Worm (Caenorhabditis elegans): ENCODE data around the gene plpp-1.1.

plpp-1.1 gene

DNA sequence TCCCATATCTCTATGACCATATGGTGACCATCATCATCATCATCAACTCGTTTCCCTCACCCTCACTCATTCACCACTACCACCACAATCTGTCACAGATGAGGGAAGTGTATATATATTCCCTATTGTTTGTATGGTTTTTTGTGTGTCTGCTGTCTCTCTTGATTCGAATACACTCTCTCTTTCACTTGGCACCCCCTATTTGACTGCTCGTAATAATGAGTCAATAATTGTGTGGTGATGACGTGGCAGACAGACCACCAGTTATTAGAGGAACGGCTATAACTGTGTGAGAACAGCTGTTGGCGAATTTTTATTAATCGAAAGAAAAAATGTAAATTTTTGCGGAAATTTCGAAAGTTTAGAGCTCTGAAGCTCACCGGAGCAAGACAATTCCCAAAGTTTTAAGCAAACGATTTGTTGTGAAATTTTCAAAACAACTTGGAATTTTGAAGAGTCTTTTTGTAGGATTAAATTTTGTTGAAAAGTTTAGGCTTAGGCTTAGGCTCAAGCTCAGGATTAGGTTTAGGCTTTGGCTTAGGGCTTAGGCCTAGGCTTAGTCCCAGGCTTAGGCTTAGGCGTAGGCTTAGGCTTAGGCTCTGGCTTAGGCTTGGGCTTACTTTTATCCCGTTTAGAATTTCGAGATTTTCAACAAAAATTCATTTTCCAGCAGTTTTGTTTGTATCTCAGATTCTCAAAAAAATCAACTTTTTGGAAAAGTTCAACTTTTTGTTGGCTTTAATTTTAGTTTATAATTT lies 29.8 kb upstream of the plpp-1.1 start:
- TF ChIP-seq dao-5 (tag; optimal IDR thresholded peaks at IDR 0.05) (no peak), W03F9.2 (tag; optimal IDR thresholded peaks at IDR 0.05) (no peak), him-1 (tag; optimal IDR thresholded peaks at IDR 0.05) (no peak)

DNA sequence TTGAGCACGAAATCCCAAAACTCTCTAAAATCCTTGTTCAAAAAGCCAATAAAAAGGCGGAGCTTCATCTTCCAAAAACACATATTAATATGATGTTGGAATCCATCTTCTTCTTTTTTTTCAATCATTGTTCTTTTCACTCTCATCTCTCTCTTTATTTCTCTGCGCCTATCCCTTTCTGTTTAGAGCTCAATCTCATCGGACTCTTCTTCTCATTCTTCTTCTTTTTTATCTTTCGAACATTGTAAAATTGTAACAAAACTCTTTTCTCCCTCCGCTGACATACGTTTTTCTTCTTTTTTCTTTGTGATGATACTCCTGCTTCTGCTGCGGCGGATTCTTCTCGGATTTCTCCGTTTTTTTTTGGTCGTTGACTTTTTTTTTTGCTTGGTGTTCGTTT lies 29.0 kb upstream of the plpp-1.1 start:
- TF ChIP-seq W03F9.2 (tag; optimal IDR thresholded peaks at IDR 0.05) (no peak), dao-5 (tag; optimal IDR thresholded peaks at IDR 0.05) (no peak), him-1 (tag; optimal IDR thresholded peaks at IDR 0.05) (no peak)

DNA sequence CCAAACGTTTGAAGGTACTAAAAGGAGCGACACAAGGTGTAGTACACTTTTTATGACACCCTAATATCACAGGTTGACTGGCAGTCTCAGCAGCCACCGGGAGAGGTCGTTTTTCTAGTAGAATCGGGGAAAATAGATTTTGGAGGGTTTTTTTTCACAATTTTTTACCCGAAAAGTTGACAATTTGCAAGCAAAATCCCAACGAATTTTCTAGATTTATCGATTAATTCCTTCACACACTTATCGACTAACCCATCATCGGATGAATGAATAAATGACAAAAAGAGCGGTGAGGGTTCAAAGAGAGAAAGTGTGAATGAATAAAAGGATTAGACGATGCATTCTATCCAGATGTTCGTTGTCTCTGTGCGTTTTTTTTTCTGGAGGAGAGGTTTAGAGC lies 28.1 kb upstream of the plpp-1.1 start:
- TF ChIP-seq dao-5 (tag; optimal IDR thresholded peaks at IDR 0.05) = no peak
- TF ChIP-seq him-1 (tag; optimal IDR thresholded peaks at IDR 0.05) = no peak
- TF ChIP-seq W03F9.2 (tag; optimal IDR thresholded peaks at IDR 0.05) = no peak

DNA sequence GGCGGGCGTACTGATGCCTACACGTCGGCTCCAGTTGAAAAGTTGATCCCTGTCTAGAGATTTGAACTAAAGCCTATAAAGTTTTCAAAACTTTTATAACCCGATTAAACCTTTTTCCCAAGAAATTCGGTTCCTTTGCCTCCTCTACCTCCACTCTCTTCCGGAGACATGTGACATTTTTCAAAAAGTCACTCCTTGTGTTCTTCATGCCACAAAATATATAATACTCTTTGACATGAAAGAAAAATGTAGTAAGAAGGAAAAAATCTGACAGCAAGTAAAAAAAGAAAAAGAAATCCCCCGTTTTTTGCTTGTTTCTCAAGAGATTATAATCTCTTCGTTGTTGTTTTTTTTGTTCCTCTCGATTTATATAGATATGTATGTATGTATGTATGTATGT lies 27.0 kb upstream of the plpp-1.1 start:
- TF ChIP-seq W03F9.2 (tag; optimal IDR thresholded peaks at IDR 0.05) (no peak), him-1 (tag; optimal IDR thresholded peaks at IDR 0.05) (no peak), dao-5 (tag; optimal IDR thresholded peaks at IDR 0.05) (no peak)

DNA sequence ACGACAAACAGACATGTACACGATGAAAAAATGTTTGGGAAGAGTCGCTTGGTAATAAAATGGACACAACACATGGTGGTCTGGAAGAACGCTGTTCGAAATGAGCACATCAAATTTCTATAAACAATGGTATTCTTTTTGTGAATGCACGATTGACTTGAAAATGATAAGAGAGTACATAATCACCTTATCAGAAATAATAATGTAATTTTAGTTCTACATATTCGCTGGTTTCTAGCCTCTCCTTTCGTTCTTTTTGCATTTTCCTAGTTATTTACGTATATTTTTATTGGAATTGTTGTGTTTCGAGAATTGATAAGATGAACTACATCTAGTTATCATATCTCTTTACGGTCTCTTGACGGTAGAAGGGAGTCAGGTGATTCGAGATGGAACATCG lies 26.2 kb upstream of the plpp-1.1 start:
- TF ChIP-seq dao-5 (tag; optimal IDR thresholded peaks at IDR 0.05) = no peak
- TF ChIP-seq him-1 (tag; optimal IDR thresholded peaks at IDR 0.05) = no peak
- no peak for TF ChIP-seq W03F9.2 (tag; optimal IDR thresholded peaks at IDR 0.05)

DNA sequence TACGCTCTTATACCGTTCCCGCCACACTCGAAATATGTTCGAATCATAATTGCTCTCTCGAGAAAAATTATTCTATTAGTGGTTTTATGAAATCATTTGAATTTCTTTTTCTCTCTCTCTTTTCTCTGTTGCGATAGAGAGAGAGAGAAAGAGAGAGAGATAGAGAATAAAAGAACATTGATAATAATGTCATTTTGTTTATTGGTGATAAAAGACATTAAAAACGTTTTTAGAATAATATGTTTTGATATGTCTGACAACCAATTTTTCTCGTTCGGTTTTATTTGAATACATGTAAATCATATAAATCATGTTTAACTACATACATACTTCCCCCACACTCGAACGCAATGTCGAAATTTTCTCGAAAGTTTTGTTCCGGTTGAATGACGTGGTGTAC lies 25.2 kb upstream of the plpp-1.1 start:
- TF ChIP-seq him-1 (tag; optimal IDR thresholded peaks at IDR 0.05) = no peak
- no peak for TF ChIP-seq W03F9.2 (tag; optimal IDR thresholded peaks at IDR 0.05)
- no peak for TF ChIP-seq dao-5 (tag; optimal IDR thresholded peaks at IDR 0.05)

DNA sequence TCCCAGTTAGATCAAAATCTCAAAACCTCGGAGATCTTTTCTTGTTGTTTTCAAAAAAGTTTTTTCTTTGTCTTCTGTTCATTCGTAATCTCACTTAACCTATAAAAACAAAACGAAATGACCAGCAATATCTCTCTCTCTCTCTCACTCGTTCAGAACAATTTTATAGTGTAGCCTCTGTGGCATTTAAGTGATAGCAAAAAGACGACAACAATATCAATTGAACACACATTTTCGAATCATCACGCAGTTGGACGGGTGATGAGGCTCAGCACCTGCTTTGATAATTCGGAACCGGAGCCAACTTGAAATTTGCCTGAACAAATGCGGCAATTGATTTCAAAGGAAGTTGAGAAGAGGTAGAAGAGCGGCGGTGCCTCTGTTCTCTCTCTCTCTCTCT lies 24.6 kb upstream of the plpp-1.1 start:
- TF ChIP-seq W03F9.2 (tag; optimal IDR thresholded peaks at IDR 0.05) (no peak), dao-5 (tag; optimal IDR thresholded peaks at IDR 0.05) (no peak), him-1 (tag; optimal IDR thresholded peaks at IDR 0.05) (no peak)

DNA sequence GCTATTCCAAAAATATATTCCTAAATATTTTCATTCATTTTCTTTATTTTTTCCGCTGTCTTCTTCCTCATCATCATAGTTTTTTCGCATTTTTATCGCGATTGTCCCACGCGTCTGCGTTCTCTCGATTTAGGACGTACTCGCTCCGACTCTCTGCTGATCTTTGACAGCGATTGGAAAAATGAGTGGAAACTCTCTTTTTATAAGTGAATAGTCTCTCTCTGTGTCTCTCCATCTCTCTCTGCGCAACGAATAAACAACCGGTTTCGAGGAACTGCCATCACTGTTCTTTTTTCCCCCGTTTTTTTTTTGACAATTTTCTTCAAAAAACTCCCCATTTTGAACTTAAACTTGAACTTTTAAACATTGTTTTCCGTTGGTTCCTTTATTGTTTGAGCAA lies 23.6 kb upstream of the plpp-1.1 start:
- TF ChIP-seq W03F9.2 (tag; optimal IDR thresholded peaks at IDR 0.05) (no peak), him-1 (tag; optimal IDR thresholded peaks at IDR 0.05) (no peak), dao-5 (tag; optimal IDR thresholded peaks at IDR 0.05) (no peak)

DNA sequence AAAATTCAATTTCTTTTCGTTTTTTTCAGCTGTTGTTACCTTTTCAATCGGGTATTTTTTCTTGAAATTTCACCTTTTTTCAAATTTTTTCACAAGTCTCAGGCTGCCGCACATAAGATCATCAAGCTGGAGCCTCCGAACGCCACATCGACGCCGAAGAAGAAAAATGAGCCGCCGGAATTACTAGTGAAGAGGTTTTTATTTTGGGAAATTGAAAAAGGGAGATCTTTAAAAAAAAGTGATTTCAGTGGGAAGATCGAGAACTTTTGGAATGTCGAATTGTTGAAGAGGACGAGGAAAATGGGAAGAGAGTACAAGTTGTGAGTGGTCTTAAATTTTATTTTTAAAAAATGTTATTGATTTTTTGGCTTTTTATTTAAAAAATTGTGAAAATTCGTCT lies 22.3 kb upstream of the plpp-1.1 start, which contains the start of gene sea-2:
Gene sea-2, plus strand, starts transcription at position 301 of the 400 bp plus-strand sequence.
- TF ChIP-seq W03F9.2 (tag; optimal IDR thresholded peaks at IDR 0.05) = no peak
- TF ChIP-seq dao-5 (tag; optimal IDR thresholded peaks at IDR 0.05) = no peak
- no peak for TF ChIP-seq him-1 (tag; optimal IDR thresholded peaks at IDR 0.05)

DNA sequence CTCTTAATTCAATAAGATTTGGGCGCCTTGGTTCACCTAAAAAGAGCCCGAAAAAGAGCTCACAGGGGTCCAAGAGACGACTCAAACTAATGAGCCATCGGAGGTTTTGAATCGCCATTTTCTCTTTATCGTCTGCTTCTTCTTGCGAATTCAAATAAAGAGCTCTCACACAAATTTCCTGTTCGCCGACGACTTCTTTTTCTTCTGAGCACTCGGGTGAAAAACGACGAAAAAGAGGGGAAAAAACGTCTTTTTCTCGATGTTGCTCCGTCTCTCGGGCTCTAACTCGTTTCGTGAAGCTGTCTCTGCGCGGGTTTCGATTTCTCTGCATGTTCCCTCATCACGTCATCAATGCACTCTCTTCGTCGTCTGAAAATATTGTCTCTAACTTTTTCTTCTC lies 20.7 kb upstream of the plpp-1.1 start:
- TF ChIP-seq W03F9.2 (tag; optimal IDR thresholded peaks at IDR 0.05) = no peak
- TF ChIP-seq him-1 (tag; optimal IDR thresholded peaks at IDR 0.05) = peak; percentile 10

DNA sequence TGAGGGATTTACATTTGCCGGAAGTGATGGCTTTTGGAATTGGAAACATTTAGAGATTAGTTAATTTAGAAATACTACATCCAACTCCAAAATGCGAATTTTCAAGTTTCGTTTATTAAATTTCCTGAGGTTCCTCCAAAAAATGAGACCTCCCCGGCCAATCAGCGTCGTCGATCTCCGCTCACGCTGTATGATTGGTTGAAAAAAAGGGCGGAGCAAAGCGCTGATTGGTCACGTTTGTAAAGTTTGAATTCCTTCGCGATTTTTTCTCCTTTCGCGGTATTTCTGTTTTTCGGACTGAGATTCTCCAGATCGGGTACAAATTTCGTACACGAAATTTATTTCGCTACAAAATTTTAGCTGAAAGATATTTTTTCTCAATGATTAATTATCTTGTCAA lies 19.6 kb upstream of the plpp-1.1 start:
- TF ChIP-seq him-1 (tag; optimal IDR thresholded peaks at IDR 0.05) (no peak), W03F9.2 (tag; optimal IDR thresholded peaks at IDR 0.05) (no peak), dao-5 (tag; optimal IDR thresholded peaks at IDR 0.05) (no peak)

DNA sequence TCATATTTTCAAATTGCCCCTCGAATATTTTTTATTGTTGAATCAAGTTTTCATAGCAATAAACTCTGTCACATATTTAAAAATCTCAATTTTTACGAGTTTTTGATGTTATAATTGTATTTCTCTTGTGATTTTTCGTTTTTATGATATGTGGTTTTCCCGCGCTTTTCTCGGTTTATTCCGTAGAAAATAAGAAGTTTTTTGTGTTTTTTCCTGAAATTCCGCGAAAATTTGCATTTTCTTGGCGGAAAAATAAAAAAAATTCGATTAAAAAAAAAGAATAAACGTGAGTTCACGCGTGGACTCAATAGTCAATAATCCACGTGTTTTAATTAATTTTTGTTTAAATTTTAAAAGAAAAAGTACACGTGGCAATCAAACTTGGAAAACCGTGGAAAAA lies 8.2 kb upstream of the plpp-1.1 start:
- TF ChIP-seq dao-5 (tag; optimal IDR thresholded peaks at IDR 0.05) (no peak), him-1 (tag; optimal IDR thresholded peaks at IDR 0.05) (no peak), W03F9.2 (tag; optimal IDR thresholded peaks at IDR 0.05) (no peak)

DNA sequence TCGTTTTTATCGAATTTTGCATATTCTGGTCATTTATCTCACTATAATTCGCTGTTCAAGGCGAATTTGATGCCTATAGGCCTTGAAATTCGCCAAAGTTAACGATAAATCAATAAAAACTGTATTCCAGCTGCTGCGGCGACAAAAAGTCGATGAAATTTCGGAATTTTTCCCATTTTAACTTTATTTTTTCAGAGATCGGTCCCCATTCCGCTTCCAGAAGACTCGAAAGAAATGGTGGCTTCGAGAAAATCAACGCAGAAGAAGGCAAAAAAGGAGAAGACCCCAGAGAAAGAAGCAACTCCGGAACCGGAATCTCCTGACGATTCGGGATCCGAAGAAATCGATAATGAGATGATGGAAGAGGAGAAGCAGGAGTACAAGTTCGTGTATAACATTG lies 7.3 kb upstream of the plpp-1.1 start:
- no peak for TF ChIP-seq dao-5 (tag; optimal IDR thresholded peaks at IDR 0.05)
- TF ChIP-seq W03F9.2 (tag; optimal IDR thresholded peaks at IDR 0.05) = no peak
- no peak for TF ChIP-seq him-1 (tag; optimal IDR thresholded peaks at IDR 0.05)

DNA sequence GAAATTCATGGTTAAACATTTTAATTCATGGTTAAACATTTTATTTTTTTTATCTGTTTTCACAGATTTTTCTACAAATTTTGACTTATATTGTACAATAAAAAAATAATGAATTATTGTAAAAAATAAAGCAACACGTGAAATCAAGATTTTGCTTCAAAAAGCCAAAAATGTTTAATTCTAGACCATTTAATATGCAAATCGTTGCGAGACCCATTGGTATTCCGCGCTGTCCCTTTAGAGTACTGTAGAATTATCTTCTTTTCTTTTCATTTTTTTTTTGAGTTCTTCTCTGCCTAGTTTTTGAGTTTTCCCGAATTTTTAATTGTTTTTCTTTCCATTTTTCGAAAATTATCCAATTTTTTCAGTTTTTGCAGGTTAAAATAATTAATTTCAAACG lies 6.3 kb upstream of the plpp-1.1 start, which contains the start of gene Y14H12B.1:
Gene Y14H12B.1, plus strand, starts transcription at position 363 of the 400 bp plus-strand sequence.
- no peak for TF ChIP-seq him-1 (tag; optimal IDR thresholded peaks at IDR 0.05)
- no peak for TF ChIP-seq dao-5 (tag; optimal IDR thresholded peaks at IDR 0.05)
- TF ChIP-seq W03F9.2 (tag; optimal IDR thresholded peaks at IDR 0.05) = no peak

DNA sequence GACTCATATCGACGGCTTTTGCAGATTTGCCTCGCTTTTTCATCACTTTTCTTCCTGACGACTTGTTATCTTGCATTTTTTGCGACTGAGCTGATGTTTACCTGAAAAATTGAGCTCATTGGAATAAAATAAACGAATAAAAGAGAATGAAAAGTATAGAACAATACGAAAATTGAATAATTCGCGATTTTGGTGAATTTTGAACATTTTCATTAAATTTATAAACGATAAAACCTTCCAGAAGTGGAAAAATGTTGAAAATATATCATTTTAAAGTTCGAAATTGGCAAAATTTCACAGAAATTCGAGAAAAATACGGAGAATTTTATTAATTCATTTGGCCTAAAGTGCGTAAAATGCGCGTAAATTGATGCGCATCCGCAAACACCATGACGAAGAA lies 5.8 kb upstream of the plpp-1.1 start, which contains the start of gene Y14H12B.2:
Gene Y14H12B.2, minus strand, starts transcription at position 101 of the 400 bp plus-strand sequence.
- TF ChIP-seq W03F9.2 (tag; optimal IDR thresholded peaks at IDR 0.05) (no peak), dao-5 (tag; optimal IDR thresholded peaks at IDR 0.05) (no peak), him-1 (tag; optimal IDR thresholded peaks at IDR 0.05) (no peak)

Measured in whole organism, L4/young adult.